Worm (Caenorhabditis elegans): Measurements from ENCODE around the gene C28H8.3.

ce11 chrIII:5938790-5939452 is 30.4 kb downstream of the C28H8.3 start:
- TF ChIP-seq lin-35 (GFP tag; optimal IDR thresholded peaks at IDR 0.05) (no peak), nhr-237 (tag; optimal IDR thresholded peaks at IDR 0.05) (no peak), ceh-82 (tag; optimal IDR thresholded peaks at IDR 0.05) (no peak), unc-62 (GFP tag; optimal IDR thresholded peaks at IDR 0.05) (no peak), fkh-10 (GFP tag; optimal IDR thresholded peaks at IDR 0.05) (no peak), fos-1 (tag; optimal IDR thresholded peaks at IDR 0.05) (no peak), nhr-77 (tag; optimal IDR thresholded peaks at IDR 0.05) (no peak)
